Fruit fly (Drosophila melanogaster) whole organism, embryonic: ENCODE results near the gene eys.

ENCODE experiments used
- Bdp1 ChIP-seq: fragments of 200-800 bp; sonication (Bioruptor generic); optimal IDR thresholded peaks from 3 replicates; lab custom pipeline; 2016; ENCODE audit warnings: missing biosample characterization, missing genetic modification characterization
- CG10654 ChIP-seq: fragments of 200-800 bp; sonication (Bioruptor generic); optimal IDR thresholded peaks from 2 replicates; lab custom pipeline; 2016; ENCODE audit warnings: missing biosample characterization, missing genetic modification characterization
- CG12104 ChIP-seq: fragments of 200-800 bp; sonication (Bioruptor generic); optimal IDR thresholded peaks from 3 replicates; lab custom pipeline; 2016; ENCODE audit warnings: missing biosample characterization, missing genetic modification characterization
- CG16779 ChIP-seq: fragments of 200-800 bp; sonication (Bioruptor generic); IDR thresholded peaks from 2 replicates; pipeline ENCODE4 v1.3.6; 2022; ENCODE audit warnings: missing biosample characterization, missing genetic modification characterization
- CG2120 ChIP-seq: fragments of 200-800 bp; sonication (Bioruptor generic); optimal IDR thresholded peaks from 3 replicates; lab custom pipeline; 2016; ENCODE audit warnings: missing biosample characterization, missing genetic modification characterization
- CG2129 ChIP-seq: fragments of 200-800 bp; sonication (Bioruptor generic); IDR thresholded peaks from 2 replicates; pipeline ENCODE4 v1.3.6; 2022; ENCODE audit warnings: missing biosample characterization, missing genetic modification characterization; ENCODE audit not compliant: partially characterized antibody
- CG33557 ChIP-seq: fragments of 200-800 bp; sonication (Bioruptor generic); optimal IDR thresholded peaks from 2 replicates; lab custom pipeline; 2019; ENCODE audit warnings: missing biosample characterization, mild to moderate bottlenecking, missing genetic modification characterization, moderate library complexity
- CG34224 ChIP-seq: fragments of 200-800 bp; sonication (Bioruptor generic); IDR thresholded peaks from 3 replicates; pipeline ENCODE4 v1.3.6; 2022; ENCODE audit warnings: missing biosample characterization, missing genetic modification characterization; ENCODE audit not compliant: partially characterized antibody
- CG4617 ChIP-seq: fragments of 200-800 bp; sonication (Bioruptor generic); optimal IDR thresholded peaks from 3 replicates; lab custom pipeline; 2016; ENCODE audit warnings: missing biosample characterization, missing genetic modification characterization, borderline replicate concordance
- CG4730 ChIP-seq: fragments of 200-800 bp; sonication (Bioruptor generic); IDR thresholded peaks from 2 replicates; pipeline ENCODE4 v1.3.6; 2022; ENCODE audit warnings: missing biosample characterization, missing genetic modification characterization
- CG6683 ChIP-seq: fragments of 200-800 bp; sonication (Bioruptor generic); optimal IDR thresholded peaks from 2 replicates; lab custom pipeline; 2017; ENCODE audit warnings: missing biosample characterization, mild to moderate bottlenecking, missing genetic modification characterization, missing genetic modification reagents
- CG6813 ChIP-seq: fragments of 200-800 bp; sonication (Bioruptor generic); optimal IDR thresholded peaks from 2 replicates; lab custom pipeline; 2017; ENCODE audit warnings: missing biosample characterization, missing genetic modification characterization, mild to moderate bottlenecking, moderate library complexity, missing genetic modification reagents
- Chrac-16 ChIP-seq: fragments of 200-800 bp; sonication (Bioruptor generic); optimal IDR thresholded peaks from 3 replicates; lab custom pipeline; 2016; ENCODE audit warnings: missing biosample characterization, missing genetic modification characterization
- D ChIP-seq, 2 experiments: fragments of 200-800 bp in 1 of 2; fragments of >200 bp in 1 of 2; sonication (Bioruptor generic) in 1 of 2; optimal IDR thresholded peaks; 2 replicates in 1 of 2; 3 replicates in 1 of 2; lab custom pipeline; 2017; ENCODE audit warnings: mild to moderate bottlenecking in 1 of 2, missing biosample characterization in 1 of 2, missing genetic modification characterization in 1 of 2, missing genetic modification reagents in 1 of 2
- Dip2 ChIP-seq: fragments of 200-800 bp; sonication (Bioruptor generic); IDR thresholded peaks from 2 replicates; pipeline ENCODE4 v1.3.6; 2022; ENCODE audit warnings: missing biosample characterization, missing genetic modification characterization
- Elba2 ChIP-seq: fragments of 200-800 bp; sonication (Bioruptor generic); optimal IDR thresholded peaks from 3 replicates; lab custom pipeline; 2016; ENCODE audit warnings: missing biosample characterization, missing genetic modification characterization
- Ets65A ChIP-seq: fragments of 200-800 bp; sonication (Bioruptor generic); peaks from one replicate; lab custom pipeline; 2016; ENCODE audit warnings: missing biosample characterization, missing genetic modification characterization
- Fer1 ChIP-seq: fragments of 200-800 bp; sonication (Bioruptor generic); optimal IDR thresholded peaks from 2 replicates; lab custom pipeline; 2017; ENCODE audit warnings: missing biosample characterization, mild to moderate bottlenecking, missing genetic modification characterization
- NC2β ChIP-seq: fragments of 200-800 bp; sonication (Bioruptor generic); optimal IDR thresholded peaks from 2 replicates; lab custom pipeline; 2016; ENCODE audit warnings: missing biosample characterization, missing genetic modification characterization
- Rfx ChIP-seq: fragments of 200-800 bp; sonication (Bioruptor generic); IDR thresholded peaks from 2 replicates; pipeline ENCODE4 v1.3.6; 2022; ENCODE audit warnings: missing biosample characterization, missing genetic modification characterization
- Sry-β ChIP-seq: fragments of 200-800 bp; sonication (Bioruptor generic); optimal IDR thresholded peaks from 2 replicates; lab custom pipeline; 2018; ENCODE audit warnings: missing biosample characterization, mild to moderate bottlenecking, missing genetic modification characterization, moderate library complexity
- Taf1 ChIP-seq: fragments of 200-800 bp; sonication (Bioruptor generic); IDR thresholded peaks from 2 replicates; pipeline ENCODE4 v1.3.6; 2022; ENCODE audit warnings: missing biosample characterization, missing genetic modification characterization
- Tbp ChIP-seq: fragments of >200 bp; optimal IDR thresholded peaks from 2 replicates; lab custom pipeline; 2018; ENCODE audit warnings: missing biosample characterization, missing genetic modification characterization
- ase ChIP-seq: fragments of 200-800 bp; sonication (Bioruptor generic); IDR thresholded peaks from 3 replicates; pipeline ENCODE4 v1.3.6; 2022; ENCODE audit warnings: missing biosample characterization, missing genetic modification characterization
- bbx ChIP-seq: fragments of 200-800 bp; sonication (Bioruptor generic); IDR thresholded peaks from 2 replicates; pipeline ENCODE4 v1.3.6; 2022; ENCODE audit warnings: missing biosample characterization, missing genetic modification characterization; ENCODE audit not compliant: partially characterized antibody
- cad ChIP-seq: fragments of >200 bp; optimal IDR thresholded peaks from 2 replicates; lab custom pipeline; 2017; ENCODE audit warnings: missing biosample characterization, missing genetic modification characterization
- chif ChIP-seq, 2 experiments: fragments of 200-800 bp; sonication (Bioruptor generic); optimal IDR thresholded peaks; 3 replicates each; lab custom pipeline; 2016; ENCODE audit warnings: missing biosample characterization in 2 of 2, missing genetic modification characterization in 2 of 2
- croc ChIP-seq: fragments of 200-800 bp; sonication (Bioruptor generic); conservative IDR thresholded peaks from 3 replicates; pipeline ENCODE4 v1.3.6; 2022; ENCODE audit warnings: missing biosample characterization, missing genetic modification characterization
- da ChIP-seq: fragments of 200-800 bp; sonication (Bioruptor generic); optimal IDR thresholded peaks from 2 replicates; lab custom pipeline; 2016; ENCODE audit warnings: missing biosample characterization, missing genetic modification characterization
- dati ChIP-seq: fragments of 200-800 bp; sonication (Bioruptor generic); IDR thresholded peaks from 2 replicates; pipeline ENCODE4 v1.3.6; 2022; ENCODE audit warnings: missing biosample characterization, missing genetic modification characterization
- hbn ChIP-seq: fragments of 200-800 bp; sonication (Bioruptor generic); IDR thresholded peaks from 2 replicates; pipeline ENCODE4 v1.3.6; 2022; ENCODE audit warnings: missing biosample characterization, missing genetic modification characterization; ENCODE audit not compliant: partially characterized antibody
- inv ChIP-seq: fragments of 200-800 bp; sonication (Bioruptor generic); IDR thresholded peaks from 2 replicates; pipeline ENCODE4 v1.3.6; 2022; ENCODE audit warnings: missing biosample characterization, missing genetic modification characterization; ENCODE audit not compliant: partially characterized antibody
- lilli ChIP-seq: fragments of 200-800 bp; sonication (Bioruptor generic); optimal IDR thresholded peaks from 3 replicates; lab custom pipeline; 2016; ENCODE audit warnings: missing biosample characterization, missing genetic modification characterization
- oc ChIP-seq: fragments of 200-800 bp; sonication (Bioruptor generic); optimal IDR thresholded peaks from 2 replicates; lab custom pipeline; 2018; ENCODE audit warnings: missing biosample characterization, mild to moderate bottlenecking, missing genetic modification characterization, moderate library complexity
- otp ChIP-seq: fragments of 200-800 bp; sonication (Bioruptor generic); IDR thresholded peaks from 3 replicates; pipeline ENCODE4, ENCODE4 v1.3.6; 2022; ENCODE audit warnings: missing biosample characterization, missing genetic modification characterization
- pfk ChIP-seq: fragments of 200-800 bp; sonication (Bioruptor generic); optimal IDR thresholded peaks from 2 replicates; lab custom pipeline; 2018; ENCODE audit warnings: missing biosample characterization, mild to moderate bottlenecking, missing genetic modification characterization, moderate library complexity
- prd ChIP-seq, 3 experiments: fragments of >200 bp in 2 of 3; fragments of 200-800 bp in 1 of 3; sonication (Bioruptor generic) in 1 of 3; optimal IDR thresholded peaks in 2 of 3; IDR thresholded peaks in 1 of 3; 2 replicates in 2 of 3; 3 replicates in 1 of 3; pipeline versions ENCODE4 v1.3.6 to Lab custom; 2017 to 2022; ENCODE audit warnings: missing biosample characterization in 1 of 3, missing genetic modification characterization in 1 of 3
- pum ChIP-seq: fragments of 200-800 bp; sonication (Bioruptor generic); optimal IDR thresholded peaks from 2 replicates; lab custom pipeline; 2016; ENCODE audit warnings: missing biosample characterization, missing genetic modification characterization
- pzg ChIP-seq: fragments of 200-800 bp; sonication (Bioruptor generic); optimal IDR thresholded peaks from 3 replicates; lab custom pipeline; 2018; ENCODE audit warnings: missing biosample characterization, mild to moderate bottlenecking, missing genetic modification characterization, moderate library complexity
- sens-2 ChIP-seq: fragments of 200-800 bp; sonication (Bioruptor generic); IDR thresholded peaks from 2 replicates; pipeline ENCODE4 v1.3.6; 2022; ENCODE audit warnings: missing biosample characterization, missing genetic modification characterization
- slou ChIP-seq: fragments of 200-800 bp; sonication (Bioruptor generic); optimal IDR thresholded peaks from 3 replicates; lab custom pipeline; 2016; ENCODE audit warnings: missing biosample characterization, missing genetic modification characterization
- ssp ChIP-seq: fragments of 200-800 bp; sonication (Bioruptor generic); IDR thresholded peaks from 2 replicates; pipeline ENCODE4 v1.3.6; 2022; ENCODE audit warnings: missing biosample characterization, missing genetic modification characterization
- stwl ChIP-seq: fragments of 200-800 bp; sonication (Bioruptor generic); optimal IDR thresholded peaks from 3 replicates; lab custom pipeline; 2018; ENCODE audit warnings: missing biosample characterization, mild to moderate bottlenecking, missing genetic modification characterization, moderate library complexity
- tin ChIP-seq: fragments of 200-800 bp; sonication (Bioruptor generic); optimal IDR thresholded peaks from 3 replicates; lab custom pipeline; 2016; ENCODE audit warnings: missing biosample characterization, missing genetic modification characterization
- toy ChIP-seq: fragments of 200-800 bp; sonication (Bioruptor generic); IDR thresholded peaks from 2 replicates; pipeline ENCODE4 v1.3.6; 2022; ENCODE audit warnings: missing biosample characterization, missing genetic modification characterization
- trh ChIP-seq: fragments of 200-800 bp; sonication (Bioruptor generic); optimal IDR thresholded peaks from 2 replicates; lab custom pipeline; 2016; ENCODE audit warnings: missing biosample characterization, missing genetic modification characterization
- zf30C ChIP-seq: fragments of 200-800 bp; sonication (Bioruptor generic); optimal IDR thresholded peaks from 3 replicates; lab custom pipeline; 2018; ENCODE audit warnings: missing biosample characterization, mild to moderate bottlenecking, missing genetic modification characterization

eys gene

DNA sequence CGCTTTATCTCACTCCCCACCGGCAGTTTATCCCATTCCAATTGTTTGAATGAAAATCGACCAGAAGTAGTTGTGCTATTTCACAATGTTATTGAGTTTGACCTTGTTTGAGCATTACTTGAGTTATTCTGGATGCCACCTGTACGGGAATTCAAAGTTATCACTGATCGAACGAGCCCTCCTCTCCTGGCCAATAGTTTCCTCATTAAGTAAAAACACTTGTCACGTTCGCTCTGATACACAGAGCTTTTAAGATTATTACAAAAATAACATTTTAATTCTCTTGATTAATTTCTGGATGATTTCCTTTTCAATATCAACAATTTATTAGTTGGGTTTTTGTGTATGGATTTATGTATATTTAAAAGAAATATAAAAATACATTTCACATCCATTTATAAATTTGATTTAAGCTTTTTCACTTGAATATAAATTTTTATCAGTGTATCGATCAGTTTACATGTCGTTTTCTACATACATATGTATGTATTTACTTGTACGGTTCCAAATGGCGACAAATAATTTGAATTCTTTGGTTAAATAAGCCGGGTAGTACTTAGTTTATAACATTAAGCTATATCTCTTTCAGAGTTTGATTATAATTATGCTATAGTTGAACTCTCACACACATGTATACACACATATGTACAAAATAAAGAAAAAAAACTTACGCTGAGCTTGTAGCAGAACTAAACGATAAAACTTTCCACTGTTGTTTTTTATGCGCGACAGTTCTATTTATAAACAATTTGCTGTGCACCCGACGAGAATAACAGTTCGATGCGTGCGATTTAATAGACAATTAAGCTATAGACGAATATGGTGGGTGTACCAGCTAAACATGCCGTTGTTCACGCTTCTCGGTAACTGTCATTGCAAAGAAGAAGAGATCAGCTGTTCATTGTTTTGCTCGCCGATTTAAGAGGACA, 62.6 kb downstream of the eys start, which contains the start of the genes CG3609 and CG15390 (continued):
- TF ChIP-seq toy (GFP tag; lab: Robert Waterston, UW) (peak; percentile 42; the same call in 1 of the 2 replicates), pum (GFP tag; lab: Kevin White, UChicago) (peak; percentile 73), CG10654 (GFP tag; lab: Kevin White, UChicago) (peak; percentile 1), slou (GFP tag; lab: Kevin White, UChicago) (peak; percentile 51), CG33557 (peak; percentile 21), CG4617 (GFP tag; lab: Kevin White, UChicago) (peak; percentile 85), CG2120 (GFP tag; lab: Kevin White, UChicago) (peak; percentile 96), dati (GFP tag; lab: Robert Waterston, UW) (peak; percentile 74; the same call in 1 of the 2 replicates), zf30C (GFP tag; lab: Kevin White, UChicago) (peak; percentile 11), lilli (GFP tag; lab: Kevin White, UChicago) (peak; percentile 96), Tbp (GFP tag; lab: Kevin White, UChicago) (no peak), Rfx (GFP tag; lab: Robert Waterston, UW) (peak; percentile 98), Taf1 (GFP tag; lab: Robert Waterston, UW) (peak; percentile 47), pfk (GFP tag; lab: Kevin White, UChicago) (peak; percentile 41), croc (no peak), stwl (peak; percentile 25), CG4730 (GFP tag; lab: Robert Waterston, UW) (peak; percentile 27; the same call in 1 of the 2 replicates), CG12104 (peak; percentile 22), sens-2 (GFP tag; lab: Robert Waterston, UW) (peak; percentile 59), tin (GFP tag; lab: Kevin White, UChicago) (peak; percentile 82), bbx (GFP tag; lab: Robert Waterston, UW) (peak; percentile 40; the same call in 1 of the 2 replicates), chif (GFP tag; optimal IDR thresholded peaks at IDR 0.05; lab: Kevin White, UChicago) (peak; percentile 77 to 89), CG6813 (GFP tag; lab: Kevin White, UChicago) (peak; percentile 33), cad (GFP tag; lab: Kevin White, UChicago) (no peak), CG2129 (GFP tag; lab: Robert Waterston, UW) (no peak), trh (GFP tag; lab: Kevin White, UChicago) (peak; percentile 57), Dip2 (no peak), ssp (GFP tag; lab: Robert Waterston, UW) (no peak), pzg (GFP tag; lab: Kevin White, UChicago) (peak; percentile 80), Sry-β (GFP tag; lab: Kevin White, UChicago) (peak; percentile 33), Fer1 (GFP tag; lab: Kevin White, UChicago) (peak; percentile 72), CG34224 (GFP tag; lab: Robert Waterston, UW) (peak; percentile 51; the same call in 1 of the 3 replicates), da (GFP tag; lab: Kevin White, UChicago) (peak; percentile 44), D (optimal IDR thresholded peaks at IDR 0.05; lab: Kevin White, UChicago) (no peak), D (GFP tag; optimal IDR thresholded peaks at IDR 0.05; lab: Kevin White, UChicago) (peak; percentile 2), ase (GFP tag; lab: Robert Waterston, UW) (peak; percentile 45; the same call in 1 of the 3 replicates), Elba2 (GFP tag; lab: Kevin White, UChicago) (no peak), CG16779 (GFP tag; lab: Robert Waterston, UW) (peak; percentile 92), Chrac-16 (peak; percentile 83), NC2β (peak; percentile 88), CG6683 (GFP tag; lab: Kevin White, UChicago) (peak; percentile 1), Ets65A (GFP tag; lab: Kevin White, UChicago) (peak; percentile 97), Bdp1 (GFP tag; lab: Kevin White, UChicago) (peak; percentile 51), oc (tag; lab: Kevin White, UChicago) (peak; percentile 58), prd (optimal IDR thresholded peaks at IDR 0.05; lab: Kevin White, UChicago) (no peak), prd (GFP tag; IDR thresholded peaks at IDR 0.05; lab: Robert Waterston, UW) (peak; percentile 86), hbn (peak; percentile 32; the same call in 1 of the 2 replicates), otp (GFP tag; lab: Robert Waterston, UW) (peak; percentile 92), inv (no peak)
